Fruit fly (Drosophila melanogaster) whole organism, embryonic: ENCODE data around the gene CG5080.

Experiments
- Atf6 ChIP-seq: fragments of 200-800 bp; sonication (Bioruptor generic); IDR thresholded peaks from 2 replicates; pipeline ENCODE4 v1.3.6; 2022; ENCODE audit warnings: missing biosample characterization, missing genetic modification characterization
- Bdp1 ChIP-seq: fragments of 200-800 bp; sonication (Bioruptor generic); optimal IDR thresholded peaks from 3 replicates; lab custom pipeline; 2016; ENCODE audit warnings: missing biosample characterization, missing genetic modification characterization
- Blimp-1 ChIP-seq: fragments of 200-800 bp; sonication (Bioruptor generic); optimal IDR thresholded peaks from 3 replicates; lab custom pipeline; 2018; ENCODE audit warnings: missing biosample characterization, missing genetic modification characterization, mild to moderate bottlenecking, moderate library complexity, missing genetic modification reagents
- CG10431 ChIP-seq: fragments of 200-800 bp; sonication (Bioruptor generic); optimal IDR thresholded peaks from 3 replicates; lab custom pipeline; 2018; ENCODE audit warnings: missing biosample characterization, mild to moderate bottlenecking, missing genetic modification characterization
- CG10979 ChIP-seq: fragments of 200-800 bp; sonication (Bioruptor generic); optimal IDR thresholded peaks from 2 replicates; lab custom pipeline; 2018; ENCODE audit warnings: missing biosample characterization, mild to moderate bottlenecking, missing genetic modification characterization, moderate library complexity
- CG11093 ChIP-seq: fragments of 200-800 bp; sonication (Bioruptor generic); IDR thresholded peaks from 3 replicates; pipeline ENCODE4 v1.3.6; 2022; ENCODE audit warnings: missing biosample characterization, missing genetic modification characterization
- CG12104 ChIP-seq: fragments of 200-800 bp; sonication (Bioruptor generic); optimal IDR thresholded peaks from 3 replicates; lab custom pipeline; 2016; ENCODE audit warnings: missing biosample characterization, missing genetic modification characterization
- CG12942 ChIP-seq: fragments of 200-800 bp; sonication (Bioruptor generic); optimal IDR thresholded peaks from 3 replicates; lab custom pipeline; 2016; ENCODE audit warnings: missing biosample characterization, missing genetic modification characterization
- CG15011 ChIP-seq: fragments of 200-800 bp; sonication (Bioruptor generic); optimal IDR thresholded peaks from 3 replicates; lab custom pipeline; 2018; ENCODE audit warnings: missing biosample characterization, mild to moderate bottlenecking, missing genetic modification characterization
- CG1603 ChIP-seq: fragments of 200-800 bp; sonication (Bioruptor generic); optimal IDR thresholded peaks from 2 replicates; lab custom pipeline; 2019; ENCODE audit warnings: missing biosample characterization, mild to moderate bottlenecking, missing genetic modification characterization, moderate library complexity
- CG17361 ChIP-seq: fragments of 200-800 bp; sonication (Bioruptor generic); IDR thresholded peaks from 3 replicates; pipeline ENCODE4 v1.3.6; 2022; ENCODE audit warnings: missing biosample characterization, missing genetic modification characterization
- CG1792 ChIP-seq: fragments of 200-800 bp; sonication (Bioruptor generic); optimal IDR thresholded peaks from 2 replicates; lab custom pipeline; 2016; ENCODE audit warnings: missing biosample characterization, missing genetic modification characterization
- CG2875 ChIP-seq: fragments of 200-800 bp; sonication (Bioruptor generic); optimal IDR thresholded peaks from 2 replicates; lab custom pipeline; 2017; ENCODE audit warnings: missing biosample characterization, mild to moderate bottlenecking, missing genetic modification characterization, missing genetic modification reagents
- CG30431 ChIP-seq: fragments of 200-800 bp; sonication (Bioruptor generic); optimal IDR thresholded peaks from 2 replicates; lab custom pipeline; 2017; ENCODE audit warnings: missing biosample characterization, missing genetic modification characterization
- CG7839 ChIP-seq: fragments of 200-800 bp; sonication (Bioruptor generic); optimal IDR thresholded peaks from 3 replicates; lab custom pipeline; 2018; ENCODE audit warnings: missing biosample characterization, mild to moderate bottlenecking, missing genetic modification characterization, moderate library complexity
- CG8765 ChIP-seq: fragments of 200-800 bp; sonication (Bioruptor generic); IDR thresholded peaks from 2 replicates; pipeline ENCODE4 v1.3.6; 2022; ENCODE audit warnings: missing biosample characterization, missing genetic modification characterization
- CG9609 ChIP-seq: fragments of 200-800 bp; sonication (Bioruptor generic); optimal IDR thresholded peaks from 3 replicates; lab custom pipeline; 2016; ENCODE audit warnings: missing biosample characterization, missing genetic modification characterization
- Chrac-16 ChIP-seq: fragments of 200-800 bp; sonication (Bioruptor generic); optimal IDR thresholded peaks from 3 replicates; lab custom pipeline; 2016; ENCODE audit warnings: missing biosample characterization, missing genetic modification characterization
- D19B ChIP-seq: fragments of 200-800 bp; sonication (Bioruptor generic); optimal IDR thresholded peaks from 2 replicates; lab custom pipeline; 2017; ENCODE audit warnings: missing biosample characterization, mild to moderate bottlenecking, missing genetic modification characterization
- E2f2 ChIP-seq: fragments of 200-800 bp; sonication (Bioruptor generic); IDR thresholded peaks from 2 replicates; pipeline ENCODE4 v1.3.6; 2022; ENCODE audit warnings: missing biosample characterization, missing genetic modification characterization
- Hr3 ChIP-seq: fragments of 200-800 bp; sonication (Bioruptor generic); optimal IDR thresholded peaks from 3 replicates; lab custom pipeline; 2016; ENCODE audit warnings: missing biosample characterization, missing genetic modification characterization
- Mrtf ChIP-seq: fragments of 200-800 bp; sonication (Bioruptor generic); IDR thresholded peaks from 3 replicates; pipeline ENCODE4 v1.3.6; 2022; ENCODE audit warnings: missing biosample characterization, missing genetic modification characterization
- NFAT ChIP-seq: fragments of 200-800 bp; sonication (Bioruptor generic); IDR thresholded peaks from 2 replicates; pipeline ENCODE4 v1.3.6; 2022; ENCODE audit warnings: missing biosample characterization, missing genetic modification characterization
- Neu2 ChIP-seq: fragments of 200-800 bp; sonication (Bioruptor generic); optimal IDR thresholded peaks from 3 replicates; lab custom pipeline; 2016; ENCODE audit warnings: missing biosample characterization, missing genetic modification characterization, borderline replicate concordance
- Opbp ChIP-seq: fragments of 200-800 bp; sonication (Bioruptor generic); IDR thresholded peaks from 3 replicates; pipeline ENCODE4 v1.3.6; 2022; ENCODE audit warnings: missing biosample characterization, missing genetic modification characterization; ENCODE audit not compliant: partially characterized antibody
- Ravus ChIP-seq: fragments of 200-800 bp; sonication (Bioruptor generic); IDR thresholded peaks from 2 replicates; pipeline ENCODE4 v1.3.6; 2022; ENCODE audit warnings: missing biosample characterization, missing genetic modification characterization
- ase ChIP-seq: fragments of 200-800 bp; sonication (Bioruptor generic); IDR thresholded peaks from 3 replicates; pipeline ENCODE4 v1.3.6; 2022; ENCODE audit warnings: missing biosample characterization, missing genetic modification characterization
- croc ChIP-seq: fragments of 200-800 bp; sonication (Bioruptor generic); conservative IDR thresholded peaks from 3 replicates; pipeline ENCODE4 v1.3.6; 2022; ENCODE audit warnings: missing biosample characterization, missing genetic modification characterization
- danr ChIP-seq: fragments of 200-800 bp; sonication (Bioruptor generic); IDR thresholded peaks from 2 replicates; pipeline ENCODE4 v1.3.6; 2022; ENCODE audit warnings: missing biosample characterization, missing genetic modification characterization
- dpn ChIP-seq, 2 experiments: fragments of 200-800 bp; sonication (Bioruptor generic); optimal IDR thresholded peaks; 3 replicates each; lab custom pipeline; 2016; ENCODE audit warnings: missing biosample characterization in 2 of 2, missing genetic modification characterization in 2 of 2
- dysf ChIP-seq: fragments of 200-800 bp; sonication (Bioruptor generic); IDR thresholded peaks from 3 replicates; pipeline ENCODE4 v1.3.6; 2022; ENCODE audit warnings: missing biosample characterization, missing genetic modification characterization
- ems ChIP-seq: fragments of 200-800 bp; sonication (Bioruptor generic); optimal IDR thresholded peaks from 3 replicates; lab custom pipeline; 2016; ENCODE audit warnings: missing biosample characterization, missing genetic modification characterization
- fd96Cb ChIP-seq: fragments of 200-800 bp; sonication (Bioruptor generic); optimal IDR thresholded peaks from 2 replicates; lab custom pipeline; 2018; ENCODE audit warnings: missing biosample characterization, mild to moderate bottlenecking, missing genetic modification characterization, moderate library complexity
- kah ChIP-seq: fragments of 200-800 bp; sonication (Bioruptor generic); optimal IDR thresholded peaks from 2 replicates; lab custom pipeline; 2018; ENCODE audit warnings: missing biosample characterization, mild to moderate bottlenecking, missing genetic modification characterization
- kay ChIP-seq: fragments of 200-800 bp; sonication (Bioruptor generic); optimal IDR thresholded peaks from 2 replicates; lab custom pipeline; 2016; ENCODE audit warnings: missing biosample characterization, missing genetic modification characterization
- lola ChIP-seq, 3 experiments: fragments of >200 bp in 2 of 3; fragments of 200-800 bp in 1 of 3; sonication (Bioruptor generic) in 1 of 3; optimal IDR thresholded peaks; 2 replicates each; lab custom pipeline; 2017 to 2019; ENCODE audit warnings: missing biosample characterization in 3 of 3, missing genetic modification characterization in 3 of 3, mild to moderate bottlenecking in 1 of 3, moderate library complexity in 1 of 3
- nerfin-1 ChIP-seq: fragments of 200-800 bp; sonication (Bioruptor generic); optimal IDR thresholded peaks from 3 replicates; lab custom pipeline; 2019; ENCODE audit warnings: missing biosample characterization, mild to moderate bottlenecking, missing genetic modification characterization, moderate library complexity
- oc ChIP-seq: fragments of 200-800 bp; sonication (Bioruptor generic); optimal IDR thresholded peaks from 2 replicates; lab custom pipeline; 2018; ENCODE audit warnings: missing biosample characterization, mild to moderate bottlenecking, missing genetic modification characterization, moderate library complexity
- odd ChIP-seq: fragments of 200-800 bp; sonication (Bioruptor generic); optimal IDR thresholded peaks from 2 replicates; lab custom pipeline; 2017; ENCODE audit warnings: missing biosample characterization, mild to moderate bottlenecking, missing genetic modification characterization
- org-1 ChIP-seq: fragments of 200-800 bp; sonication (Bioruptor generic); optimal IDR thresholded peaks from 2 replicates; lab custom pipeline; 2017; ENCODE audit warnings: missing biosample characterization, missing genetic modification characterization
- ro ChIP-seq: fragments of 200-800 bp; sonication (Bioruptor generic); IDR thresholded peaks from 2 replicates; pipeline ENCODE4 v1.3.6; 2022; ENCODE audit warnings: missing biosample characterization, missing genetic modification characterization
- sc ChIP-seq, 3 experiments: fragments of >200 bp in 2 of 3; fragments of 200-800 bp in 1 of 3; sonication (Bioruptor generic) in 1 of 3; optimal IDR thresholded peaks; 2 replicates in 2 of 3; 3 replicates in 1 of 3; lab custom pipeline; 2017; ENCODE audit warnings: mild to moderate bottlenecking in 1 of 3, missing biosample characterization in 1 of 3, missing genetic modification characterization in 1 of 3, missing genetic modification reagents in 1 of 3
- sens ChIP-seq: fragments of 200-800 bp; sonication (Bioruptor generic); peaks from one replicate; lab custom pipeline; 2016; ENCODE audit warnings: missing biosample characterization, missing genetic modification characterization
- sob ChIP-seq: fragments of 200-800 bp; sonication (Bioruptor generic); IDR thresholded peaks from 2 replicates; pipeline ENCODE4 v1.3.6; 2022; ENCODE audit warnings: missing biosample characterization, missing genetic modification characterization
- ssp ChIP-seq: fragments of 200-800 bp; sonication (Bioruptor generic); IDR thresholded peaks from 2 replicates; pipeline ENCODE4 v1.3.6; 2022; ENCODE audit warnings: missing biosample characterization, missing genetic modification characterization
- tin ChIP-seq: fragments of 200-800 bp; sonication (Bioruptor generic); optimal IDR thresholded peaks from 3 replicates; lab custom pipeline; 2016; ENCODE audit warnings: missing biosample characterization, missing genetic modification characterization
- tio ChIP-seq: fragments of 200-800 bp; sonication (Bioruptor generic); optimal IDR thresholded peaks from 2 replicates; lab custom pipeline; 2017; ENCODE audit warnings: missing biosample characterization, missing genetic modification characterization, inconsistent platforms
- ttk ChIP-seq: fragments of 200-800 bp; sonication (Bioruptor generic); IDR thresholded peaks from 2 replicates; pipeline ENCODE4 v2.1.2; 2022; ENCODE audit warnings: missing biosample characterization, missing genetic modification characterization
- zfh1 ChIP-seq: fragments of 200-800 bp; sonication (Bioruptor generic); IDR thresholded peaks from 3 replicates; pipeline ENCODE4 v1.3.6; 2022; ENCODE audit warnings: missing biosample characterization, missing genetic modification characterization

Gene CG5080

DNA sequence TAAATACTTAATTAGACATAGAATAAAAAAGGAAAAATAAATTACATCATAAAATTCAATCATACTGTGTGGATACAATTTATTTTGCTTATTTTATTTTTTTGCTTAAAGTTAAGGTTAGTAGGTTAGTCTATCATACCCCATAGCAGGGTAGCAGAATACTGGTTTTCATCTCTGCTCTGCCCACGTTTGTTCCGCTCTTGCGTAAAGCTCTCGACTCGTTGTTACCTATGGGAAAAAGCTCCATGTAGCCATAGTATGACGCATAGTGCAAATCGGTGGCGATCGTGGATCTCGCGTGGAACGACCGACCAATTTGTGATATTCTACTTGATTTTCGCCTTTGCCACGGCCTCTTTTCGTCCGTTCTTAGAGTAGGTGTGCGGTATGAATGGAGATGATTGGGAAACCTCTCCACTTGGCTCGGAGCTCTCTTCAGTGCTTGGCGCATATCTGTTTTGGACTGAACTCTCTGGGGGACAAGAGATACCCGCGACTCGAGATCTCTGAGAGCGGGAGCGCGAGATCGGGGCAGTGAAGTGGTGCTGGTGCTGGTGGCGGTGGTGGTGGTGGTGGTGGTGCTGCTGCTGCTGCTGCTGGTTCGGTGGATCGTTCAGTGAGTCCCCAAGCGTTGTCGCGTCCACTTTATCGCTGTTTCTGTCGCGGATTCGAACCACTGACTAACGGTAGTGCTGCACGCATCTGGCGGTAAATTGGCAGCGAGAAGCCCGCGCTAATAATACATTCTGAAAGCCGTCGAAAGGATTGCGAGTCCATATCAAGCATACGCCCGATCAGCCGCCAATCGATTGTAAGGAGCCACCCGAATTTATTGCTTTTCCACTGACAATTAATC lies 22.2 kb upstream of the CG5080 start, which contains the start of gene CG5001 (continued):
- TF ChIP-seq tin (GFP tag; lab: Kevin White, UChicago) (peak; percentile 79), sob (GFP tag; lab: Robert Waterston, UW) (peak; percentile 88), Bdp1 (GFP tag; lab: Kevin White, UChicago) (peak; percentile 28), Hr3 (peak; percentile 82), Ravus (peak; percentile 36; the same call in 1 of the 2 replicates), Chrac-16 (peak; percentile 78), CG17361 (GFP tag; lab: Robert Waterston, UW) (peak; percentile 84), zfh1 (GFP tag; lab: Robert Waterston, UW) (peak; percentile 92), kay (GFP tag; lab: Kevin White, UChicago) (peak; percentile 93), odd (GFP tag; lab: Kevin White, UChicago) (no peak), ro (GFP tag; lab: Robert Waterston, UW) (peak; percentile 52), CG1603 (tag; lab: Kevin White, UChicago) (peak; percentile 84), CG12104 (GFP tag; lab: Kevin White, UChicago) (peak; percentile 64), dysf (GFP tag; lab: Robert Waterston, UW) (peak; percentile 91), CG30431 (GFP tag; lab: Kevin White, UChicago) (peak; percentile 39), ase (peak; percentile 87), Neu2 (GFP tag; lab: Kevin White, UChicago) (no peak), CG7839 (peak; percentile 91), kah (GFP tag; lab: Kevin White, UChicago) (peak; percentile 72), E2f2 (GFP tag; lab: Robert Waterston, UW) (peak; percentile 61), croc (GFP tag; lab: Robert Waterston, UW) (peak; percentile 36; the same call in 1 of the 3 replicates), CG9609 (GFP tag; lab: Kevin White, UChicago) (peak; percentile 57), sens (GFP tag; lab: Kevin White, UChicago) (peak; percentile 93), lola (GFP tag; optimal IDR thresholded peaks at IDR 0.05; lab: Kevin White, UChicago) (peak in 1 of 3 experiments; percentile 75), org-1 (peak; percentile 43), CG10431 (GFP tag; lab: Kevin White, UChicago) (peak; percentile 97), ems (GFP tag; lab: Kevin White, UChicago) (peak; percentile 75), danr (GFP tag; lab: Robert Waterston, UW) (peak; percentile 63; the same call in 1 of the 2 replicates), sc (optimal IDR thresholded peaks at IDR 0.05; lab: Kevin White, UChicago) (no peak), sc (GFP tag; optimal IDR thresholded peaks at IDR 0.05; lab: Kevin White, UChicago) (peak; percentile 60), tio (GFP tag; lab: Kevin White, UChicago) (no peak), Mrtf (GFP tag; lab: Robert Waterston, UW) (peak; percentile 84), ttk (GFP tag; lab: Robert Waterston, UW) (peak; percentile 84), D19B (GFP tag; lab: Kevin White, UChicago) (peak; percentile 98), fd96Cb (tag; lab: Kevin White, UChicago) (peak; percentile 78), CG11093 (GFP tag; lab: Robert Waterston, UW) (peak; percentile 55; the same call in 2 of the 3 replicates), oc (tag; lab: Kevin White, UChicago) (peak; percentile 82), CG10979 (peak; percentile 84), Blimp-1 (GFP tag; lab: Kevin White, UChicago) (peak; percentile 92), nerfin-1 (peak; percentile 86), CG12942 (GFP tag; lab: Kevin White, UChicago) (peak; percentile 73), CG8765 (GFP tag; lab: Robert Waterston, UW) (no peak), dpn (GFP tag; optimal IDR thresholded peaks at IDR 0.05; lab: Kevin White, UChicago) (peak; percentile 77 to 86), Atf6 (GFP tag; lab: Robert Waterston, UW) (peak; percentile 88), ssp (peak; percentile 72), CG15011 (GFP tag; lab: Kevin White, UChicago) (no peak), CG1792 (GFP tag; lab: Kevin White, UChicago) (peak; percentile 53), CG2875 (GFP tag; lab: Kevin White, UChicago) (no peak), Opbp (GFP tag; lab: Robert Waterston, UW) (no peak), NFAT (GFP tag; lab: Robert Waterston, UW) (peak; percentile 90)
